Fruit fly (Drosophila melanogaster): ENCODE results near the gene CG14312.

Gene CG14312

DNA sequence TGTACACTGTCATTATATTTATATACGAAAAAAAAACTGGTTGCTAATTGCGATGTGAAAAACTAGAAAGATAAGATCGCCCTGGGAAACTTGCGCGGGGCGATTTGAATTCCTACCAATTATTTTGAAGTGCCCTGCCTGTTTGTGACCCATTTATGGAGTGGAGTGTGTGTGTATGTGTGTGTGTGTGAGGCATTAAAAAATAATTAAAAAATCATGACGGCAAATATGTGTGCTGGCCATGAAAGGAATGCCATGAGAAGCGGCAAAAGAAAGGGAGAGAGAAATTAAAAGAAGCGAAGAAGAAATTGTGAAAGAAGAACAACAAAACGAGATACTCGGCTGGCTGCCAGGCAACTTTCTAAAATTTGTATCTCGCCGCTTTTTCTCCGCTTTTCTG, 26.6 kb upstream of the CG14312 start (continued):
- TF ChIP-seq her (GFP tag; optimal IDR thresholded peaks at IDR 0.05) (no peak), lbe (GFP tag; optimal IDR thresholded peaks at IDR 0.05) (no peak), Myb (GFP tag; optimal IDR thresholded peaks at IDR 0.05) (no peak), Fer2 (tag; optimal IDR thresholded peaks at IDR 0.05) (no peak), H2.0 (GFP tag; IDR thresholded peaks at IDR 0.05) (no peak), Med (GFP tag) (peak; percentile 61), gro (GFP tag; optimal IDR thresholded peaks at IDR 0.05) (no peak), peb (GFP tag; IDR thresholded peaks at IDR 0.05) (no peak), gem (tag; optimal IDR thresholded peaks at IDR 0.05) (no peak), CG12391 (tag; optimal IDR thresholded peaks at IDR 0.05) (no peak), zen (tag; optimal IDR thresholded peaks at IDR 0.05) (peak; percentile 26), sens (GFP tag) (peak; percentile 16), NfI (GFP tag; optimal IDR thresholded peaks at IDR 0.05) (no peak), CG17612 (GFP tag; IDR thresholded peaks at IDR 0.05) (no peak), Ravus (GFP tag; IDR thresholded peaks at IDR 0.05) (no peak), phol (tag; optimal IDR thresholded peaks at IDR 0.05) (no peak), sc (optimal IDR thresholded peaks at IDR 0.05) (no peak), sc (GFP tag; optimal IDR thresholded peaks at IDR 0.05) (no peak), Stat92E (GFP tag; optimal IDR thresholded peaks at IDR 0.05) (no peak)

DNA sequence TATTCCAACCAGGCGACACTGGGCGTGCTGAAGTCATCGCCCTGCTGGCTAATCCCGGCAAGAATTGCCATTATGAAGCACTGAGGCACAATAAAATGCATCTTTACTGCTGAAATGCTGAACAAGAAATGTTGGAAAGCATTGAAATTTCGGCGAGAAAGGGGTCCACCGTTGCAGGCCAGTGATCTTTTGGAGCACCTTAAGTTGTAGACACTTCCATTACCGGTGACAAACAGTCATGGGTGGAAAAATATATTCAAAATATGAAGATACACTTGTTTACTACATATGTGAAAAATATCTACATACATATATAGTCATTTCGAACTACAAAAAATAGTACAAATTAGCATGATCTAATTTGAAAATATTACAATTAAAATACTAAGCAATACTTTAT, 19.4 kb upstream of the CG14312 start, which contains the start of gene CG7126:
TSS of gene CG7126 (minus strand) at position 101 of the 400 bp plus-strand sequence.
- 0 out of 2 replicates have a peak, but pooled peaks have one; percentile 20 for TF ChIP-seq CG5953 (GFP tag; IDR thresholded peaks at IDR 0.05)
- peak; percentile 13 for TF ChIP-seq CG11504 (tag; optimal IDR thresholded peaks at IDR 0.05)
- no peak for TF ChIP-seq CG11695 (GFP tag; IDR thresholded peaks at IDR 0.05)
- TF ChIP-seq pan (optimal IDR thresholded peaks at IDR 0.05), result no peak
- no peak for TF ChIP-seq pan (GFP tag; optimal IDR thresholded peaks at IDR 0.05 in 1 of 2, IDR thresholded peaks at IDR 0.05 in 1 of 2)
- no peak for TF ChIP-seq CG18599 (GFP tag; optimal IDR thresholded peaks at IDR 0.05)
- no peak for TF ChIP-seq sima (GFP tag; optimal IDR thresholded peaks at IDR 0.05)
- TF ChIP-seq CG31365 (tag; optimal IDR thresholded peaks at IDR 0.05), result no peak
- TF ChIP-seq CG10979 (tag; optimal IDR thresholded peaks at IDR 0.05), result peak; percentile 6
- TF ChIP-seq CG18262 (tag; optimal IDR thresholded peaks at IDR 0.05), result no peak

DNA sequence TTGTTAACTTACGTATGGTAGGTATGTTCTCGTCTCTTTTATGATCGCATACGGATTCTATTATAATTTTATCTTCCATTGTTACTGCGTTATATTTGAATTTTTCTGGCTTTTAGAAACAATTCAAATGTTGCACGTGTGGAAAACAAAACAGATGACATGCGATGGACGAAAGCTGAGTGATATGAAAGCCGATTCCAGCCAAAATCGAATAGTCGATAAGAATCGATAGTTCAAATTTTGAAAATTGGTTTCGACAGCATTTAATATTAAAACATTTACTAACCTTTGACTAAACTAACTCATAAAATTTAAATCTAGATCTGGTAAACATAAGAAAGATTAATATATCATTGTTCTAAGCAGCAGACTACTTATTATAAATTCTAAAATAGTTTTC, 18.2 kb upstream of the CG14312 start, which contains the start of gene Polr1E:
TSS of gene Polr1E (minus strand) at position 160 of the 400 bp plus-strand sequence.
- peak; percentile 60 for TF ChIP-seq Med (GFP tag)
- no peak for TF ChIP-seq gsb-n (tag; optimal IDR thresholded peaks at IDR 0.05)
- no peak for TF ChIP-seq CG12236 (GFP tag; optimal IDR thresholded peaks at IDR 0.05)
- no peak for TF ChIP-seq CG1792 (GFP tag; optimal IDR thresholded peaks at IDR 0.05)
- TF ChIP-seq B-H1 (GFP tag; IDR thresholded peaks at IDR 0.05), result no peak
- TF ChIP-seq gcm2 (GFP tag; optimal IDR thresholded peaks at IDR 0.05), result no peak
- 0 out of 3 replicates have a peak, but pooled peaks have one; percentile 7 for TF ChIP-seq ci (GFP tag; IDR thresholded peaks at IDR 0.05)
- TF ChIP-seq exex (tag; optimal IDR thresholded peaks at IDR 0.05), result no peak
- peak; percentile 12 for TF ChIP-seq CG8924 (tag; optimal IDR thresholded peaks at IDR 0.05)
- no peak for TF ChIP-seq en (GFP tag; optimal IDR thresholded peaks at IDR 0.05)
- TF ChIP-seq CG12219 (GFP tag; optimal IDR thresholded peaks at IDR 0.05), result no peak
- TF ChIP-seq CG34422 (GFP tag; IDR thresholded peaks at IDR 0.05), result no peak
- no peak for TF ChIP-seq ssp (GFP tag; IDR thresholded peaks at IDR 0.05)
- no peak for TF ChIP-seq Vsx1 (GFP tag; optimal IDR thresholded peaks at IDR 0.05)
- TF ChIP-seq C15 (GFP tag; IDR thresholded peaks at IDR 0.05), result no peak
- TF ChIP-seq HmgZ (tag; optimal IDR thresholded peaks at IDR 0.05), result peak; percentile 41
- no peak for TF ChIP-seq CG2202 (tag; optimal IDR thresholded peaks at IDR 0.05)
- peak; percentile 60 for TF ChIP-seq CoRest (tag; optimal IDR thresholded peaks at IDR 0.05)
- TF ChIP-seq sna (GFP tag; IDR thresholded peaks at IDR 0.05; ENCODE audit: partially characterized antibody), result peak; percentile 35; the same call in 1 of the 2 replicates
- TF ChIP-seq CrebB (tag; optimal IDR thresholded peaks at IDR 0.05), result peak; percentile 8
- no peak for TF ChIP-seq Spps (tag; optimal IDR thresholded peaks at IDR 0.05)
- TF ChIP-seq Fer3 (tag; optimal IDR thresholded peaks at IDR 0.05), result no peak
- no peak for TF ChIP-seq ase (GFP tag; IDR thresholded peaks at IDR 0.05)
